Fruit fly (Drosophila melanogaster) whole organism, wandering third instar larva: Measurements from ENCODE around the gene CG1542.

ENCODE experiments used
- Abd-B ChIP-seq: fragments of >200 bp; optimal IDR thresholded peaks from 2 replicates; lab custom pipeline; 2017; ENCODE audit warnings: missing biosample characterization, missing genetic modification characterization
- Mio ChIP-seq: sonication (Bioruptor generic); optimal IDR thresholded peaks from 2 replicates; lab custom pipeline; 2016; ENCODE audit warnings: missing biosample characterization, missing genetic modification characterization
- Myc ChIP-seq: fragments of >200 bp; optimal IDR thresholded peaks from 2 replicates; lab custom pipeline; 2017
- N ChIP-seq: fragments of >200 bp; optimal IDR thresholded peaks from 2 replicates; lab custom pipeline; 2018; ENCODE audit warnings: missing biosample characterization, missing external identifiers, missing genetic modification characterization
- OdsH ChIP-seq: fragments of 200-800 bp; sonication (Bioruptor generic); optimal IDR thresholded peaks from 2 replicates; lab custom pipeline; 2016; ENCODE audit warnings: missing biosample characterization, mild to moderate bottlenecking, missing genetic modification characterization
- Rel ChIP-seq, 2 experiments: fragments of 200-800 bp; sonication (Bioruptor generic) in 1 of 2; optimal IDR thresholded peaks; 2 replicates in 1 of 2; 3 replicates in 1 of 2; lab custom pipeline; 2016 to 2019; ENCODE audit warnings: mild to moderate bottlenecking in 2 of 2, missing biosample characterization in 2 of 2, missing genetic modification characterization in 2 of 2, moderate library complexity in 1 of 2
- dl ChIP-seq, 2 experiments: fragments of 175-275, 200-275 bp in 1 of 2; fragments of 200-275 bp in 1 of 2; sonication (Bioruptor generic); optimal IDR thresholded peaks; lab custom pipeline; 2018; ENCODE audit warnings: mild to moderate bottlenecking in 2 of 2, missing biosample characterization in 2 of 2, missing genetic modification characterization in 2 of 2, moderate library complexity in 2 of 2; ENCODE audit not compliant: partially characterized antibody in 2 of 2, insufficient read depth in 1 of 2
- foxo ChIP-seq, 2 experiments: fragments of 200-800 bp; sonication (Bioruptor generic); optimal IDR thresholded peaks; 2 replicates in 1 of 2; 3 replicates in 1 of 2; lab custom pipeline; 2016 to 2017; ENCODE audit warnings: missing biosample characterization in 2 of 2, missing genetic modification characterization in 2 of 2
- h ChIP-seq: fragments of 200-800 bp; sonication (Bioruptor generic); optimal IDR thresholded peaks from 3 replicates; lab custom pipeline; 2016; ENCODE audit warnings: missing biosample characterization, mild to moderate bottlenecking, missing genetic modification characterization
- jim ChIP-seq: fragments of 175-275, 200-325 bp; sonication (Bioruptor generic); optimal IDR thresholded peaks from 2 replicates; lab custom pipeline; 2016; ENCODE audit warnings: missing biosample characterization, mild to moderate bottlenecking, missing genetic modification characterization
- lola ChIP-seq: fragments of >200 bp; optimal IDR thresholded peaks from 2 replicates; lab custom pipeline; 2017; ENCODE audit warnings: missing biosample characterization, missing genetic modification characterization
- pan ChIP-seq: fragments of >200 bp; optimal IDR thresholded peaks from 2 replicates; lab custom pipeline; 2017
- woc ChIP-seq: sonication (Bioruptor generic); optimal IDR thresholded peaks from 2 replicates; lab custom pipeline; 2016; ENCODE audit warnings: missing biosample characterization, mild to moderate bottlenecking, missing genetic modification characterization

DNA sequence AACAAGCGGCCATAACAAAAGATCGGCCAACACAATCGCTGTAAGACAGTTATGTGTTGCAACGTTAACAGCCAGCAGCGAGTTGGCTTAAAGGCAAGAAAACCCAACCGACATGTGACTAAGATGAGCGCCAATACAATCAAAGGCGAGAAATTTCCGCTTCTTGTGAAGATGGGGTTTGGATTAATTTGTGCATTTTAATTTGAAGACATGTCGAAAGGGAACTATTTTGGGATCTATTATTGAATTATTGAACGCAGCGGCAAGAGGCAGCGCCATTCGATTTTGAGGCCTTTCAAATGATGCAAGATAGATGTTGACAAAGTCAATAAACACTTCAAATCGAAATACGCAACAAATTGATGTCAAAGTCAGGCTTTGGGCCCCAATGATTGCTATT, 27.9 kb downstream of the CG1542 start:
- TF ChIP-seq jim (no peak), h (no peak), Rel (GFP tag; optimal IDR thresholded peaks at IDR 0.05; lab: Kevin White, UChicago) (no peak), Rel (tag; optimal IDR thresholded peaks at IDR 0.05; lab: Kevin White, UChicago) (no peak), lola (GFP tag; lab: Kevin White, UChicago) (no peak), dl (GFP tag; optimal IDR thresholded peaks at IDR 0.05; lab: Kevin White, UChicago; ENCODE audit: insufficient read depth in 1 of 2, partially characterized antibody in 2 of 2) (no peak), N (GFP tag; lab: Kevin White, UChicago) (no peak), Abd-B (no peak), foxo (GFP tag; optimal IDR thresholded peaks at IDR 0.05; lab: Kevin White, UChicago) (no peak), Myc (lab: Kevin White, UChicago) (no peak), Mio (GFP tag; lab: Kevin White, UChicago) (no peak), OdsH (no peak), pan (lab: Kevin White, UChicago) (no peak), woc (GFP tag; lab: Kevin White, UChicago) (no peak)
